Fruit fly (Drosophila melanogaster) whole organism, embryonic: ENCODE measurements around the gene CG5376.

Experiments used
- BEAF-32 ChIP-seq: fragments of 200-800 bp; sonication (Bioruptor generic); optimal IDR thresholded peaks from 3 replicates; lab custom pipeline; 2017; ENCODE audit warnings: missing biosample characterization, missing genetic modification characterization, mild to moderate bottlenecking, moderate library complexity, missing genetic modification reagents
- BtbVII ChIP-seq: fragments of 200-800 bp; sonication (Bioruptor generic); optimal IDR thresholded peaks from 3 replicates; lab custom pipeline; 2017; ENCODE audit warnings: missing biosample characterization, mild to moderate bottlenecking, missing genetic modification characterization
- CG10431 ChIP-seq: fragments of 200-800 bp; sonication (Bioruptor generic); optimal IDR thresholded peaks from 3 replicates; lab custom pipeline; 2018; ENCODE audit warnings: missing biosample characterization, mild to moderate bottlenecking, missing genetic modification characterization
- CG10979 ChIP-seq: fragments of 200-800 bp; sonication (Bioruptor generic); optimal IDR thresholded peaks from 2 replicates; lab custom pipeline; 2018; ENCODE audit warnings: missing biosample characterization, mild to moderate bottlenecking, missing genetic modification characterization, moderate library complexity
- CG11456 ChIP-seq: fragments of 200-800 bp; sonication (Bioruptor generic); IDR thresholded peaks from 3 replicates; pipeline ENCODE4 v1.3.6; 2022; ENCODE audit warnings: missing biosample characterization, missing genetic modification characterization
- CG13123 ChIP-seq: fragments of 200-800 bp; sonication (Bioruptor generic); optimal IDR thresholded peaks from 2 replicates; lab custom pipeline; 2016; ENCODE audit warnings: missing biosample characterization, missing genetic modification characterization
- CG13424 ChIP-seq: fragments of 200-800 bp; sonication (Bioruptor generic); optimal IDR thresholded peaks from 2 replicates; lab custom pipeline; 2019; ENCODE audit warnings: missing biosample characterization, mild to moderate bottlenecking, missing genetic modification characterization, moderate library complexity
- CG14710 ChIP-seq: fragments of 200-800 bp; sonication (Bioruptor generic); optimal IDR thresholded peaks from 3 replicates; lab custom pipeline; 2019; ENCODE audit warnings: missing biosample characterization, mild to moderate bottlenecking, missing genetic modification characterization, moderate library complexity
- CG18476 ChIP-seq: fragments of 200-800 bp; sonication (Bioruptor generic); optimal IDR thresholded peaks from 2 replicates; lab custom pipeline; 2016; ENCODE audit warnings: missing biosample characterization, mild to moderate bottlenecking, missing genetic modification characterization
- CG3065 ChIP-seq: fragments of 200-800 bp; sonication (Bioruptor generic); optimal IDR thresholded peaks from 2 replicates; lab custom pipeline; 2016; ENCODE audit warnings: missing biosample characterization, missing genetic modification characterization
- CG31365 ChIP-seq: fragments of 200-800 bp; sonication (Bioruptor generic); optimal IDR thresholded peaks from 2 replicates; lab custom pipeline; 2018; ENCODE audit warnings: missing biosample characterization, mild to moderate bottlenecking, missing genetic modification characterization
- CG6654 ChIP-seq: fragments of 200-800 bp; sonication (Bioruptor generic); optimal IDR thresholded peaks from 2 replicates; lab custom pipeline; 2017; ENCODE audit warnings: missing biosample characterization, mild to moderate bottlenecking, missing genetic modification characterization
- CG6683 ChIP-seq: fragments of 200-800 bp; sonication (Bioruptor generic); optimal IDR thresholded peaks from 2 replicates; lab custom pipeline; 2017; ENCODE audit warnings: missing biosample characterization, mild to moderate bottlenecking, missing genetic modification characterization, missing genetic modification reagents
- CG7271 ChIP-seq: fragments of 200-800 bp; sonication (Bioruptor generic); optimal IDR thresholded peaks from 2 replicates; lab custom pipeline; 2018; ENCODE audit warnings: missing biosample characterization, mild to moderate bottlenecking, missing genetic modification characterization, moderate library complexity
- CG7987 ChIP-seq: fragments of 200-800 bp; sonication (Bioruptor generic); optimal IDR thresholded peaks from 2 replicates; lab custom pipeline; 2018; ENCODE audit warnings: missing biosample characterization, mild to moderate bottlenecking, missing genetic modification characterization, moderate library complexity
- CG9215 ChIP-seq: fragments of 200-800 bp; sonication (Bioruptor generic); IDR thresholded peaks from 2 replicates; pipeline ENCODE4 v1.3.6; 2022; ENCODE audit warnings: missing biosample characterization, missing genetic modification characterization
- CG9876 ChIP-seq: fragments of 200-800 bp; sonication (Bioruptor generic); optimal IDR thresholded peaks from 2 replicates; lab custom pipeline; 2016; ENCODE audit warnings: missing biosample characterization, missing genetic modification characterization
- D ChIP-seq, 2 experiments: fragments of 200-800 bp in 1 of 2; fragments of >200 bp in 1 of 2; sonication (Bioruptor generic) in 1 of 2; optimal IDR thresholded peaks; 2 replicates in 1 of 2; 3 replicates in 1 of 2; lab custom pipeline; 2017; ENCODE audit warnings: mild to moderate bottlenecking in 1 of 2, missing biosample characterization in 1 of 2, missing genetic modification characterization in 1 of 2, missing genetic modification reagents in 1 of 2
- Dek ChIP-seq: fragments of 200-800 bp; sonication (Bioruptor generic); optimal IDR thresholded peaks from 3 replicates; lab custom pipeline; 2019; ENCODE audit warnings: missing biosample characterization, mild to moderate bottlenecking, missing genetic modification characterization, moderate library complexity
- Dll ChIP-seq: fragments of 200-800 bp; sonication (Bioruptor generic); IDR thresholded peaks from 4 replicates; pipeline ENCODE4 v1.3.6; 2022; ENCODE audit warnings: missing biosample characterization, missing genetic modification characterization; ENCODE audit not compliant: partially characterized antibody
- Hey ChIP-seq: fragments of 200-800 bp; sonication (Bioruptor generic); optimal IDR thresholded peaks from 3 replicates; lab custom pipeline; 2018; ENCODE audit warnings: missing biosample characterization, mild to moderate bottlenecking, missing genetic modification characterization
- Hr3 ChIP-seq: fragments of 200-800 bp; sonication (Bioruptor generic); optimal IDR thresholded peaks from 3 replicates; lab custom pipeline; 2016; ENCODE audit warnings: missing biosample characterization, missing genetic modification characterization
- Hsf ChIP-seq: fragments of 200-800 bp; sonication (Bioruptor generic); optimal IDR thresholded peaks from 3 replicates; lab custom pipeline; 2016; ENCODE audit warnings: missing biosample characterization, missing genetic modification characterization
- Jarid2 ChIP-seq: fragments of 200-800 bp; sonication (Bioruptor generic); optimal IDR thresholded peaks from 3 replicates; lab custom pipeline; 2017; ENCODE audit warnings: mild to moderate bottlenecking, missing biosample characterization, missing genetic modification reagents, missing genetic modification characterization
- Nf-YA ChIP-seq: fragments of 200-800 bp; sonication (Bioruptor generic); IDR thresholded peaks from 2 replicates; pipeline ENCODE4 v1.3.6; 2022; ENCODE audit warnings: missing biosample characterization, missing genetic modification characterization
- Rfx ChIP-seq: fragments of 200-800 bp; sonication (Bioruptor generic); IDR thresholded peaks from 2 replicates; pipeline ENCODE4 v1.3.6; 2022; ENCODE audit warnings: missing biosample characterization, missing genetic modification characterization
- bowl ChIP-seq: fragments of 200-800 bp; sonication (Bioruptor generic); IDR thresholded peaks from 2 replicates; pipeline ENCODE4 v1.3.6; 2022; ENCODE audit warnings: missing biosample characterization, missing genetic modification characterization
- cg ChIP-seq: fragments of 200-800 bp; sonication (Bioruptor generic); optimal IDR thresholded peaks from 3 replicates; lab custom pipeline; 2019; ENCODE audit warnings: missing biosample characterization, mild to moderate bottlenecking, missing genetic modification characterization, moderate library complexity
- chinmo ChIP-seq: fragments of 200-800 bp; sonication (Bioruptor generic); IDR thresholded peaks from 4 replicates; pipeline ENCODE4 v1.3.6; 2022; ENCODE audit warnings: missing biosample characterization, missing genetic modification characterization; ENCODE audit not compliant: partially characterized antibody
- chm ChIP-seq: fragments of 200-800 bp; sonication (Bioruptor generic); IDR thresholded peaks from 2 replicates; pipeline ENCODE4 v1.3.6; 2022; ENCODE audit warnings: missing biosample characterization, missing genetic modification characterization
- croc ChIP-seq: fragments of 200-800 bp; sonication (Bioruptor generic); conservative IDR thresholded peaks from 3 replicates; pipeline ENCODE4 v1.3.6; 2022; ENCODE audit warnings: missing biosample characterization, missing genetic modification characterization
- dati ChIP-seq: fragments of 200-800 bp; sonication (Bioruptor generic); IDR thresholded peaks from 2 replicates; pipeline ENCODE4 v1.3.6; 2022; ENCODE audit warnings: missing biosample characterization, missing genetic modification characterization
- dimm ChIP-seq: fragments of 200-800 bp; sonication (Bioruptor generic); IDR thresholded peaks from 2 replicates; pipeline ENCODE4 v1.3.6; 2022; ENCODE audit warnings: missing biosample characterization, missing genetic modification characterization
- dm ChIP-seq: fragments of 200-800 bp; sonication (Bioruptor generic); optimal IDR thresholded peaks from 3 replicates; lab custom pipeline; 2016; ENCODE audit warnings: missing biosample characterization, missing genetic modification characterization
- ewg ChIP-seq: fragments of 200-800 bp; sonication (Bioruptor generic); optimal IDR thresholded peaks from 3 replicates; lab custom pipeline; 2017; ENCODE audit warnings: mild to moderate bottlenecking, missing biosample characterization, missing genetic modification reagents, missing genetic modification characterization
- fd64A ChIP-seq: fragments of 200-800 bp; sonication (Bioruptor generic); optimal IDR thresholded peaks from 3 replicates; lab custom pipeline; 2018; ENCODE audit warnings: missing biosample characterization, mild to moderate bottlenecking, missing genetic modification characterization
- gcm ChIP-seq: fragments of 200-800 bp; sonication (Bioruptor generic); optimal IDR thresholded peaks from 2 replicates; lab custom pipeline; 2019; ENCODE audit warnings: missing biosample characterization, mild to moderate bottlenecking, missing genetic modification characterization, moderate library complexity
- ham ChIP-seq: fragments of 200-800 bp; sonication (Bioruptor generic); IDR thresholded peaks from 2 replicates; pipeline ENCODE4 v1.3.6; 2022; ENCODE audit warnings: missing biosample characterization, missing genetic modification characterization
- hbn ChIP-seq: fragments of 200-800 bp; sonication (Bioruptor generic); IDR thresholded peaks from 2 replicates; pipeline ENCODE4 v1.3.6; 2022; ENCODE audit warnings: missing biosample characterization, missing genetic modification characterization; ENCODE audit not compliant: partially characterized antibody
- lola ChIP-seq, 3 experiments: fragments of >200 bp in 2 of 3; fragments of 200-800 bp in 1 of 3; sonication (Bioruptor generic) in 1 of 3; optimal IDR thresholded peaks; 2 replicates each; lab custom pipeline; 2017 to 2019; ENCODE audit warnings: missing biosample characterization in 3 of 3, missing genetic modification characterization in 3 of 3, mild to moderate bottlenecking in 1 of 3, moderate library complexity in 1 of 3
- oc ChIP-seq: fragments of 200-800 bp; sonication (Bioruptor generic); optimal IDR thresholded peaks from 2 replicates; lab custom pipeline; 2018; ENCODE audit warnings: missing biosample characterization, mild to moderate bottlenecking, missing genetic modification characterization, moderate library complexity
- otp ChIP-seq: fragments of 200-800 bp; sonication (Bioruptor generic); IDR thresholded peaks from 3 replicates; pipeline ENCODE4, ENCODE4 v1.3.6; 2022; ENCODE audit warnings: missing biosample characterization, missing genetic modification characterization
- pros ChIP-seq: fragments of 200-800 bp; sonication (Bioruptor generic); optimal IDR thresholded peaks from 3 replicates; lab custom pipeline; 2019; ENCODE audit warnings: missing biosample characterization, mild to moderate bottlenecking, missing genetic modification characterization, moderate library complexity
- seq ChIP-seq: fragments of 200-800 bp; sonication (Bioruptor generic); IDR thresholded peaks from 2 replicates; pipeline ENCODE4 v1.3.6; 2022; ENCODE audit warnings: missing biosample characterization, missing genetic modification characterization
- sisA ChIP-seq: fragments of 200-800 bp; sonication (Bioruptor generic); IDR thresholded peaks from 2 replicates; pipeline ENCODE4 v1.3.6; 2022; ENCODE audit warnings: missing biosample characterization, missing genetic modification characterization
- so ChIP-seq: fragments of 200-800 bp; sonication (Bioruptor generic); IDR thresholded peaks from 3 replicates; pipeline ENCODE4 v1.3.6; 2022; ENCODE audit warnings: missing biosample characterization, missing genetic modification characterization
- zen ChIP-seq: fragments of 200-800 bp; sonication (Bioruptor generic); optimal IDR thresholded peaks from 3 replicates; lab custom pipeline; 2018; ENCODE audit warnings: missing biosample characterization, mild to moderate bottlenecking, missing genetic modification characterization, moderate library complexity
- zfh1 ChIP-seq: fragments of 200-800 bp; sonication (Bioruptor generic); IDR thresholded peaks from 3 replicates; pipeline ENCODE4 v1.3.6; 2022; ENCODE audit warnings: missing biosample characterization, missing genetic modification characterization

The CG5376 gene

dm6 chr3R:22524344-22525072 lies 35.8 kb upstream of the CG5376 start (continued):
- TF ChIP-seq CG6654 (GFP tag; lab: Kevin White, UChicago) = no peak
- TF ChIP-seq ham = no peak
- no peak for TF ChIP-seq croc (GFP tag; lab: Robert Waterston, UW)
- peak; percentile 69; the same call in 2 of the 3 replicates for TF ChIP-seq so
- no peak for TF ChIP-seq Hey (tag; lab: Kevin White, UChicago)
- no peak for TF ChIP-seq dimm (GFP tag; lab: Robert Waterston, UW)
- peak; percentile 60 for TF ChIP-seq CG31365 (tag; lab: Kevin White, UChicago)
- peak; percentile 50 for TF ChIP-seq gcm
- TF ChIP-seq CG10979 (tag; lab: Kevin White, UChicago) = peak; percentile 20
- TF ChIP-seq Nf-YA (GFP tag; lab: Robert Waterston, UW) = peak; percentile 59; the same call in 1 of the 2 replicates
- TF ChIP-seq cg (GFP tag; lab: Kevin White, UChicago) = no peak
- TF ChIP-seq lola (GFP tag; optimal IDR thresholded peaks at IDR 0.05; lab: Kevin White, UChicago) = peak in 1 of 3 experiments; percentile 8
- TF ChIP-seq dati = no peak
- TF ChIP-seq CG7987 = peak; percentile 74
- TF ChIP-seq Hsf (GFP tag; lab: Kevin White, UChicago) = no peak
- no peak for TF ChIP-seq hbn (GFP tag; lab: Robert Waterston, UW)
- TF ChIP-seq dm (GFP tag; lab: Kevin White, UChicago) = peak; percentile 3
- peak; percentile 39 for TF ChIP-seq Jarid2
- TF ChIP-seq CG7271 (tag; lab: Kevin White, UChicago) = peak; percentile 42
- peak; percentile 80 for TF ChIP-seq fd64A
- TF ChIP-seq CG14710 (tag; lab: Kevin White, UChicago) = peak; percentile 44
- no peak for TF ChIP-seq sisA (GFP tag; lab: Robert Waterston, UW)
- peak; percentile 52; the same call in 1 of the 3 replicates for TF ChIP-seq otp (GFP tag; lab: Robert Waterston, UW)
- TF ChIP-seq CG13424 (tag; lab: Kevin White, UChicago) = peak; percentile 54
- no peak for TF ChIP-seq CG9215 (GFP tag; lab: Robert Waterston, UW)
- no peak for TF ChIP-seq CG3065 (GFP tag; lab: Kevin White, UChicago)
- TF ChIP-seq CG11456 (GFP tag; lab: Robert Waterston, UW) = peak; percentile 6; the same call in 1 of the 3 replicates
- TF ChIP-seq CG13123 (GFP tag; lab: Kevin White, UChicago) = peak; percentile 67
- no peak for TF ChIP-seq CG9876 (GFP tag; lab: Kevin White, UChicago)
- TF ChIP-seq BtbVII (GFP tag; lab: Kevin White, UChicago) = peak; percentile 62
- peak; percentile 57 for TF ChIP-seq oc
- peak; percentile 75; the same call in 3 of the 4 replicates for TF ChIP-seq chinmo
- peak; percentile 10 for TF ChIP-seq CG18476 (GFP tag; lab: Kevin White, UChicago)
- peak; percentile 82 for TF ChIP-seq seq (GFP tag; lab: Robert Waterston, UW)
- peak; percentile 81 for TF ChIP-seq chm (GFP tag; lab: Robert Waterston, UW)
- TF ChIP-seq Hr3 (GFP tag; lab: Kevin White, UChicago) = no peak
- TF ChIP-seq Rfx (GFP tag; lab: Robert Waterston, UW) = peak; percentile 36; the same call in 1 of the 2 replicates
- no peak for TF ChIP-seq Dek
- no peak for TF ChIP-seq pros (GFP tag; lab: Kevin White, UChicago)
- no peak for TF ChIP-seq BEAF-32 (GFP tag; lab: Kevin White, UChicago)
- no peak for TF ChIP-seq zen
- no peak for TF ChIP-seq D (optimal IDR thresholded peaks at IDR 0.05; lab: Kevin White, UChicago)
- peak; percentile 51 for TF ChIP-seq D (GFP tag; optimal IDR thresholded peaks at IDR 0.05; lab: Kevin White, UChicago)
- TF ChIP-seq CG6683 (GFP tag; lab: Kevin White, UChicago) = peak; percentile 45
- no peak for TF ChIP-seq bowl (GFP tag; lab: Robert Waterston, UW)
- TF ChIP-seq ewg (GFP tag; lab: Kevin White, UChicago) = peak; percentile 48
- TF ChIP-seq zfh1 (GFP tag; lab: Robert Waterston, UW) = peak; percentile 41; the same call in 2 of the 3 replicates
- peak; percentile 46 for TF ChIP-seq CG10431 (GFP tag; lab: Kevin White, UChicago)
- TF ChIP-seq Dll (GFP tag; lab: Robert Waterston, UW) = no peak
